Worm (Caenorhabditis elegans) whole organism, early embryonic: ENCODE measurements around the gene ipp-5.

ENCODE experiments used
- B0310.2 ChIP-seq: sonication (generic microtip); optimal IDR thresholded peaks from 2 replicates; lab custom pipeline; 2016; ENCODE audit warnings: mild to moderate bottlenecking, missing genetic modification characterization, missing compliant biosample characterization
- ama-1 ChIP-seq: fragments of 150-350 bp; optimal IDR thresholded peaks from 2 replicates; lab custom pipeline; 2014
- ceh-13 ChIP-seq: fragments of 200-800 bp; sonication (Bioruptor generic); optimal IDR thresholded peaks from 2 replicates; lab custom pipeline; 2018; ENCODE audit warnings: mild to moderate bottlenecking, missing genetic modification characterization, missing compliant biosample characterization
- ets-7 ChIP-seq: sonication (generic microtip); optimal IDR thresholded peaks from 2 replicates; lab custom pipeline; 2016; ENCODE audit warnings: missing genotype, missing genetic modification characterization, missing compliant biosample characterization
- flt-1 ChIP-seq: fragments of 200-800 bp; sonication (Bioruptor generic); IDR thresholded peaks from 2 replicates; pipeline ENCODE4 v1.3.6; 2022; ENCODE audit warnings: missing genetic modification characterization, missing compliant biosample characterization
- hmbx-1 ChIP-seq: sonication (generic microtip); optimal IDR thresholded peaks from 2 replicates; lab custom pipeline; 2016; ENCODE audit warnings: mild to moderate bottlenecking, missing genetic modification characterization, missing compliant biosample characterization
- hnd-1 ChIP-seq: sonication (generic microtip); optimal IDR thresholded peaks from 2 replicates; lab custom pipeline; 2016; ENCODE audit warnings: missing genetic modification characterization, missing compliant biosample characterization
- pes-1 ChIP-seq: fragments of 200-800 bp; sonication (Bioruptor generic); IDR thresholded peaks from 2 replicates; pipeline ENCODE4 v1.3.6; 2022; ENCODE audit warnings: missing genetic modification reagents, missing genetic modification characterization, missing compliant biosample characterization
- scrt-1 ChIP-seq: fragments of 200-800 bp; sonication (Bioruptor generic); IDR thresholded peaks from 2 replicates; pipeline ENCODE4 v1.3.6; 2022; ENCODE audit warnings: missing genetic modification characterization, missing compliant biosample characterization
- sea-1 ChIP-seq: fragments of 200-800 bp; sonication (Bioruptor generic); conservative IDR thresholded peaks from 2 replicates; pipeline ENCODE4 v1.3.6; 2022; ENCODE audit warnings: missing genetic modification characterization, missing compliant biosample characterization
- tbx-11 ChIP-seq: fragments of 200-800 bp; sonication (Bioruptor generic); IDR thresholded peaks from 2 replicates; pipeline ENCODE4 v1.3.6; 2022; ENCODE audit warnings: missing genetic modification characterization, missing compliant biosample characterization
- tbx-37 ChIP-seq: fragments of 200-800 bp; sonication (Bioruptor generic); conservative IDR thresholded peaks from 2 replicates; pipeline ENCODE4 v1.3.6; 2022; ENCODE audit warnings: missing genetic modification reagents, missing genetic modification characterization, missing compliant biosample characterization
- tra-4 ChIP-seq: sonication (generic microtip); optimal IDR thresholded peaks from 2 replicates; lab custom pipeline; 2017; ENCODE audit warnings: missing genetic modification characterization, missing compliant biosample characterization

DNA sequence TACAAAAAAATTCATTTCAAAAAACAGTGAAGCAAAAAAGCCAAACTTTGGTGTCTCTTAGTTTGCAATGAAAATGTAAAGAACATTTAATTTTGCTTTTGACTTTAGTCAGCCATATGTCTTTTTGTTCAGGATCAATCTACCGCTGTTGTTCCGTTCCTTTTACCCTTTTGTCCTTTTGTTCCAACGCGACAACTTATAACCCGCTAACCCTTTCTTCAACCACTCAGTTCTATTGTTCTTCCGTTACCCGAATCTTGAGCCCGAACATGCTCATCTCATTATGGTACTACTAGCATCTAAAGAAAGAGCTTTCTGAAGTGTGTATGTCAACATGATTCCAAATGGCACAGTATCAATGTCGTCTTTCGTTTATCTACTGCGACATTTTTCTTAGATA lies 37.3 kb upstream of the ipp-5 start:
- TF ChIP-seq ama-1 (lab: Kevin White, UChicago) (no peak), sea-1 (no peak), ceh-13 (GFP tag; lab: Kevin White, UChicago) (no peak), hmbx-1 (tag; lab: Kevin White, UChicago) (no peak), tra-4 (no peak), B0310.2 (tag; lab: Kevin White, UChicago) (no peak), scrt-1 (GFP tag; lab: Robert Waterston, UW) (no peak), ets-7 (tag; lab: Kevin White, UChicago) (no peak), pes-1 (no peak), hnd-1 (no peak), tbx-37 (no peak), tbx-11 (GFP tag; lab: Robert Waterston, UW) (no peak), flt-1 (GFP tag; lab: Robert Waterston, UW) (no peak)
